Worm (Caenorhabditis elegans) whole organism, young adult: ENCODE measurements around the gene T05H4.3.

Experiments used
- F23B12.7 ChIP-seq: sonication (generic microtip); optimal IDR thresholded peaks from 2 replicates; lab custom pipeline; 2017; ENCODE audit warnings: missing genetic modification characterization, mild to moderate bottlenecking, missing compliant biosample characterization, antibody characterized with exemption, moderate library complexity; ENCODE audit not compliant: insufficient read depth
- F52B5.7 ChIP-seq: sonication (generic microtip); optimal IDR thresholded peaks from 2 replicates; lab custom pipeline; 2016; ENCODE audit warnings: mild to moderate bottlenecking, missing genetic modification characterization, missing compliant biosample characterization
- akir-1 ChIP-seq: fragments of 200-800 bp; sonication (Bioruptor generic); optimal IDR thresholded peaks from 2 replicates; lab custom pipeline; 2018; ENCODE audit warnings: mild to moderate bottlenecking, missing genetic modification characterization, moderate library complexity, missing compliant biosample characterization
- him-1 ChIP-seq: sonication (generic microtip); optimal IDR thresholded peaks from 2 replicates; lab custom pipeline; 2016; ENCODE audit warnings: missing genotype, missing genetic modification reagents, missing genetic modification characterization, missing compliant biosample characterization
- lag-1 ChIP-seq: fragments of 200-800 bp; sonication (Bioruptor generic); IDR thresholded peaks from 2 replicates; pipeline ENCODE4 v1.3.6; 2022; ENCODE audit warnings: missing genetic modification reagents, missing genetic modification characterization, missing compliant biosample characterization
- unc-62 ChIP-seq: fragments of 150-350 bp; optimal IDR thresholded peaks from 2 replicates; lab custom pipeline; 2014; ENCODE audit warnings: missing biosample characterization, missing genetic modification reagents, missing genetic modification characterization

DNA sequence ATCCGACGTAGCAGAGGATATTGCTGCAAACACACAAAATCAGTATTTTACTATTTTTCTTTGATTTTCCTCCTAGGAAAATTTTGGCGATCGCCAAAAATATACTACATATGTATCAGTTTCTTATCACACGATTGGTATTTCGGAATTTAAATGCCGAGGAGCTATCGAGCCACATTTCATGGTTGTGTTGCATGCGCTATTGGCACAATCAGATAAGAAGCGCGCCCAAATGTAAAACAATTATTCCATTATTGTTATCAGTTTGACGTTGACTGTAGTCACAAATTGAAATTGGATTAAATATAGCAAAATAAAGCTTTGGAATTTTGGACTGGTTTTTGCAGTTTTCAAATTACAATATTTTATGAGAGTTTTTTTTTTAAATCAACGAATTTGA lies 43.2 kb upstream of the T05H4.3 start:
- TF ChIP-seq him-1 (tag; lab: Kevin White, UChicago) (no peak), akir-1 (GFP tag; lab: Kevin White, UChicago) (no peak), unc-62 (no peak), F23B12.7 (tag; lab: Kevin White, UChicago) (no peak), F52B5.7 (no peak), lag-1 (GFP tag; lab: Robert Waterston, UW) (no peak)
